Fruit fly (Drosophila melanogaster) whole organism, prepupa: ENCODE data around the gene CG42305.

Experiments
- CG10669 ChIP-seq: fragments of 200-800 bp; sonication (Bioruptor generic); optimal IDR thresholded peaks from 3 replicates; lab custom pipeline; 2018; ENCODE audit warnings: missing biosample characterization, mild to moderate bottlenecking, missing genetic modification characterization, moderate library complexity
- CG11294 ChIP-seq: fragments of 200-800 bp; sonication (Bioruptor generic); IDR thresholded peaks from 2 replicates; pipeline ENCODE4 v1.3.6; 2022; ENCODE audit warnings: missing biosample characterization, missing genetic modification characterization
- CG11902 ChIP-seq: fragments of 200-800 bp; sonication (Bioruptor generic); optimal IDR thresholded peaks from 3 replicates; lab custom pipeline; 2016; ENCODE audit warnings: missing biosample characterization, missing genetic modification characterization
- CG16779 ChIP-seq: fragments of 200-800 bp; sonication (Bioruptor generic); optimal IDR thresholded peaks from 3 replicates; lab custom pipeline; 2017; ENCODE audit warnings: missing biosample characterization, mild to moderate bottlenecking, missing genetic modification characterization
- CG3032 ChIP-seq: fragments of 200-800 bp; optimal IDR thresholded peaks from 2 replicates; lab custom pipeline; 2019; ENCODE audit warnings: missing biosample characterization, mild to moderate bottlenecking, missing genetic modification characterization, moderate library complexity
- CG34406 ChIP-seq: fragments of 200-800 bp; sonication (Bioruptor generic); optimal IDR thresholded peaks from 3 replicates; lab custom pipeline; 2016; ENCODE audit warnings: missing biosample characterization, missing genetic modification characterization
- CG3919 ChIP-seq: fragments of 200-800 bp; sonication (Bioruptor generic); optimal IDR thresholded peaks from 3 replicates; lab custom pipeline; 2016; ENCODE audit warnings: missing biosample characterization, missing genetic modification characterization
- CG6163 ChIP-seq: fragments of 200-800 bp; sonication (Bioruptor generic); IDR thresholded peaks from 3 replicates; pipeline ENCODE4 v1.3.6; 2022; ENCODE audit warnings: missing biosample characterization, missing genetic modification characterization
- CG6792 ChIP-seq: fragments of 200-800 bp; sonication (Bioruptor generic); optimal IDR thresholded peaks from 3 replicates; lab custom pipeline; 2016; ENCODE audit warnings: missing biosample characterization, missing genetic modification characterization
- CG6854 ChIP-seq: fragments of 200-800 bp; sonication (Bioruptor generic); optimal IDR thresholded peaks from 2 replicates; lab custom pipeline; 2017; ENCODE audit warnings: missing biosample characterization, mild to moderate bottlenecking, missing genetic modification characterization
- CG9139 ChIP-seq: fragments of 200-800 bp; sonication (Bioruptor generic); optimal IDR thresholded peaks from 3 replicates; lab custom pipeline; 2017; ENCODE audit warnings: missing biosample characterization, mild to moderate bottlenecking, missing genetic modification characterization
- Eip75B ChIP-seq: fragments of 200-800 bp; sonication (Bioruptor generic); optimal IDR thresholded peaks from 3 replicates; lab custom pipeline; 2016; ENCODE audit warnings: missing biosample characterization, missing genetic modification characterization
- Eip78C ChIP-seq: fragments of 200-800 bp; sonication (Bioruptor generic); peaks from one replicate; lab custom pipeline; 2016; ENCODE audit warnings: missing biosample characterization, missing genetic modification characterization
- Eip93F ChIP-seq: fragments of 200-800 bp; sonication (Bioruptor generic); optimal IDR thresholded peaks from 2 replicates; lab custom pipeline; 2016; ENCODE audit warnings: missing biosample characterization, mild to moderate bottlenecking, missing genetic modification characterization
- Ets21C ChIP-seq: fragments of 200-800 bp; sonication (Bioruptor generic); optimal IDR thresholded peaks from 3 replicates; lab custom pipeline; 2016; ENCODE audit warnings: missing biosample characterization, missing genetic modification characterization
- Ets96B ChIP-seq: fragments of 200-800 bp; optimal IDR thresholded peaks from 2 replicates; lab custom pipeline; 2019; ENCODE audit warnings: missing biosample characterization, mild to moderate bottlenecking, missing genetic modification characterization, moderate library complexity
- Gug ChIP-seq: fragments of 200-800 bp; sonication (Bioruptor generic); IDR thresholded peaks from 2 replicates; pipeline ENCODE4 v1.3.6; 2022; ENCODE audit warnings: missing biosample characterization, missing genetic modification characterization
- Hr38 ChIP-seq: sonication (Bioruptor generic); optimal IDR thresholded peaks from 2 replicates; lab custom pipeline; 2016; ENCODE audit warnings: missing biosample characterization, missing genetic modification characterization
- Lpt ChIP-seq: fragments of 200-800 bp; sonication (Bioruptor generic); optimal IDR thresholded peaks from 3 replicates; lab custom pipeline; 2016; ENCODE audit warnings: missing biosample characterization, missing genetic modification characterization
- Met ChIP-seq: fragments of 200-800 bp; sonication (Bioruptor generic); optimal IDR thresholded peaks from 3 replicates; lab custom pipeline; 2016; ENCODE audit warnings: missing biosample characterization, missing genetic modification characterization
- OdsH ChIP-seq: fragments of 200-800 bp; sonication (Bioruptor generic); optimal IDR thresholded peaks from 3 replicates; lab custom pipeline; 2016; ENCODE audit warnings: missing biosample characterization, missing genetic modification characterization
- Sox102F ChIP-seq: fragments of 200-800 bp; sonication (Bioruptor generic); optimal IDR thresholded peaks from 2 replicates; lab custom pipeline; 2016; ENCODE audit warnings: missing biosample characterization, mild to moderate bottlenecking, missing genetic modification characterization
- Sox14 ChIP-seq: fragments of 200-800 bp; sonication (Bioruptor generic); optimal IDR thresholded peaks from 3 replicates; lab custom pipeline; 2016; ENCODE audit warnings: missing biosample characterization, missing genetic modification characterization
- acj6 ChIP-seq: fragments of 200-800 bp; sonication (Bioruptor generic); optimal IDR thresholded peaks from 3 replicates; lab custom pipeline; 2016; ENCODE audit warnings: missing biosample characterization, missing genetic modification characterization
- cyc ChIP-seq: fragments of 200-800 bp; sonication (Bioruptor generic); optimal IDR thresholded peaks from 3 replicates; lab custom pipeline; 2016; ENCODE audit warnings: missing biosample characterization, missing genetic modification characterization
- dac ChIP-seq: fragments of 200-800 bp; sonication (Bioruptor generic); optimal IDR thresholded peaks from 2 replicates; lab custom pipeline; 2017; ENCODE audit warnings: missing biosample characterization, mild to moderate bottlenecking, missing genetic modification characterization
- dsx ChIP-seq: fragments of 200-800 bp; optimal IDR thresholded peaks from 3 replicates; lab custom pipeline; 2019; ENCODE audit warnings: missing biosample characterization, mild to moderate bottlenecking, missing genetic modification characterization, moderate library complexity; ENCODE audit not compliant: poor library complexity, severe bottlenecking
- fd85E ChIP-seq: fragments of 200-800 bp; sonication (Bioruptor generic); optimal IDR thresholded peaks from 3 replicates; lab custom pipeline; 2016; ENCODE audit warnings: missing biosample characterization, missing genetic modification characterization
- fkh ChIP-seq: fragments of 200-800 bp; sonication (Bioruptor generic); optimal IDR thresholded peaks from 3 replicates; lab custom pipeline; 2017; ENCODE audit warnings: missing biosample characterization, mild to moderate bottlenecking, missing genetic modification characterization, moderate library complexity
- net ChIP-seq: fragments of 200-800 bp; sonication (Bioruptor generic); optimal IDR thresholded peaks from 3 replicates; lab custom pipeline; 2016; ENCODE audit warnings: missing biosample characterization, missing genetic modification characterization
- salr ChIP-seq, 2 experiments: fragments of 200-800 bp; sonication (Bioruptor generic); optimal IDR thresholded peaks; 3 replicates each; lab custom pipeline; 2016 to 2018; ENCODE audit warnings: missing biosample characterization in 2 of 2, missing genetic modification characterization in 2 of 2, mild to moderate bottlenecking in 1 of 2
- spab ChIP-seq: fragments of 200-800 bp; sonication (Bioruptor generic); optimal IDR thresholded peaks from 2 replicates; lab custom pipeline; 2017; ENCODE audit warnings: missing biosample characterization, mild to moderate bottlenecking, missing genetic modification characterization, missing genetic modification reagents
- topi ChIP-seq: fragments of 200-800 bp; sonication (Bioruptor generic); optimal IDR thresholded peaks from 3 replicates; lab custom pipeline; 2016; ENCODE audit warnings: missing biosample characterization, missing genetic modification characterization

Gene CG42305

dm6 chr2L:18767137-18767536 is 45.3 kb upstream of the CG42305 start (continued):
- TF ChIP-seq CG10669 (GFP tag; lab: Kevin White, UChicago) (no peak), CG16779 (tag; lab: Kevin White, UChicago) (no peak), CG11294 (GFP tag; lab: Robert Waterston, UW) (no peak), Lpt (GFP tag; lab: Kevin White, UChicago) (no peak), Gug (GFP tag; lab: Robert Waterston, UW) (no peak), salr (GFP tag; optimal IDR thresholded peaks at IDR 0.05; lab: Kevin White, UChicago) (no peak), CG6854 (GFP tag; lab: Kevin White, UChicago) (no peak)
- TF ChIP-seq, all 60 proteins: peak for 18

dm6 chr2L:18767815-18768214 is 44.6 kb upstream of the CG42305 start:
- TF ChIP-seq Ets21C (GFP tag; lab: Kevin White, UChicago) (no peak), Met (GFP tag; lab: Kevin White, UChicago) (no peak), topi (GFP tag; lab: Kevin White, UChicago) (no peak), spab (GFP tag; lab: Kevin White, UChicago) (no peak), CG3032 (tag; lab: Kevin White, UChicago) (no peak), cyc (GFP tag; lab: Kevin White, UChicago) (no peak), Eip93F (GFP tag; lab: Kevin White, UChicago) (no peak), Gug (GFP tag; lab: Robert Waterston, UW) (no peak), CG6163 (GFP tag; lab: Robert Waterston, UW) (no peak), Eip75B (no peak), net (GFP tag; lab: Kevin White, UChicago) (no peak), Sox14 (GFP tag; lab: Kevin White, UChicago) (no peak), fkh (GFP tag; lab: Kevin White, UChicago) (no peak), Ets96B (tag; lab: Kevin White, UChicago) (no peak), CG3919 (no peak), CG34406 (no peak), CG9139 (GFP tag; lab: Kevin White, UChicago) (no peak)

DNA sequence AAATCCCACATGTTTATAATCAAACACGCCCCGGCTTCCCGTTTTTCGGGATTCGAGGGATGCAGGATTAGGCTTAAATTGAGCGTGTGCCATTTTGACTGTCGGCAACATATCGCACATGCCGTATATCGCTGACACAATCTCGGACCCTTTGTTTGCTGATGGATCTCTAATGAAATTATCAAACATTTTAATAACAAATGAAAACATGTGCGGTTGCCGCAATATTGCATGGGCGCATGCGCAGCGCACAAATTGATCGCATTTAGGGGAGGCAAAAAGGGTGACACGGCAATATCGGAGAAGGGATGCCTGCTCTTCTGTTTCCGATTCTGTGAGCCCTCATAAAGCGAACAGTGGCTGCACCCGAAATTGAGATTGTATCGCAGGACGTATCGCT is 37.2 kb upstream of the CG42305 start:
- TF ChIP-seq Eip75B (no peak), Sox14 (GFP tag; lab: Kevin White, UChicago) (no peak), dac (GFP tag; lab: Kevin White, UChicago) (no peak), CG11902 (GFP tag; lab: Kevin White, UChicago) (no peak), Eip78C (GFP tag; lab: Kevin White, UChicago) (no peak), Ets96B (tag; lab: Kevin White, UChicago) (no peak), fd85E (no peak), Hr38 (no peak), CG6792 (GFP tag; lab: Kevin White, UChicago) (no peak), acj6 (no peak), CG6163 (GFP tag; lab: Robert Waterston, UW) (no peak), OdsH (GFP tag; lab: Kevin White, UChicago) (no peak)

- TF ChIP-seq dsx (no peak), Eip78C (GFP tag; lab: Kevin White, UChicago) (peak; percentile 41)
Measured at dm6 chr2L:18776559-18776958, 35.9 kb upstream of the CG42305 start.

DNA sequence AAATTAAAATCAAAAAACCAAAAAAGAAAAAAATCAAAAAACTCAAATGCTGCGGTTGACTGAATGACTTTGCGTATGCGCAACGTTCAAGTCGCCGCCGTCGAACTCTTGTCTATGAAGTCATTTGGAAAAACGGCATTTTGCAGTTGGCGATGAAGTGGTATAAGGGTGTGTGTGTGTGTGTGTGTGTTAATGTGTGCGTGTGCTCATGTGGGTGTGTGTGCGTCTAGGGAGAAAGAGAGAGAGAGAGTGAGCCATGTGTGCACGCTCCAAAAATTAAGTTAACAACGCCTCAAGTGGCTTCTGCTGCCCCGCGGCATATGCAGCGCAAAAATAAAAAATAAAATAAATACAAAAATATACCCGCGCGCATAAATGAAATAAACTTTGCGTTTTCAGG is 35.0 kb upstream of the CG42305 start:
- TF ChIP-seq Sox102F (GFP tag; lab: Kevin White, UChicago) (no peak), Met (GFP tag; lab: Kevin White, UChicago) (no peak), Eip78C (GFP tag; lab: Kevin White, UChicago) (peak; percentile 32), CG11902 (GFP tag; lab: Kevin White, UChicago) (no peak), CG6163 (GFP tag; lab: Robert Waterston, UW) (no peak)
- TF ChIP-seq, all 60 proteins: peak for 1
